Fruit fly (Drosophila melanogaster) whole organism, adult: ENCODE data around the gene Nepl8.

Experiments
- CG11617 ChIP-seq: fragments of 200-800 bp; sonication (Bioruptor generic); optimal IDR thresholded peaks from 2 replicates; lab custom pipeline; 2017; ENCODE audit warnings: mild to moderate bottlenecking, missing biosample characterization, missing genetic modification reagents, missing genetic modification characterization
- CG12768 ChIP-seq: fragments of 200-800 bp; sonication (Bioruptor generic); optimal IDR thresholded peaks from 2 replicates; lab custom pipeline; 2017; ENCODE audit warnings: missing biosample characterization, missing genetic modification characterization, mild to moderate bottlenecking, moderate library complexity, missing genetic modification reagents
- CG14711 ChIP-seq: fragments of 200-800 bp; sonication (Bioruptor generic); optimal IDR thresholded peaks from 2 replicates; lab custom pipeline; 2018; ENCODE audit warnings: missing biosample characterization, mild to moderate bottlenecking, missing genetic modification characterization, moderate library complexity
- CG1620 ChIP-seq: fragments of 200-800 bp; sonication (Bioruptor generic); optimal IDR thresholded peaks from 2 replicates; lab custom pipeline; 2016; ENCODE audit warnings: missing biosample characterization, missing genetic modification characterization
- CG33017 ChIP-seq: fragments of 200-800 bp; sonication (Bioruptor generic); optimal IDR thresholded peaks from 2 replicates; lab custom pipeline; 2018; ENCODE audit warnings: missing biosample characterization, mild to moderate bottlenecking, missing genetic modification characterization, moderate library complexity
- CG5204 ChIP-seq: fragments of 200-800 bp; sonication (Bioruptor generic); optimal IDR thresholded peaks from 2 replicates; lab custom pipeline; 2016; ENCODE audit warnings: missing biosample characterization, missing genetic modification characterization
- CG7045 ChIP-seq: fragments of 200-800 bp; sonication (Bioruptor generic); optimal IDR thresholded peaks from 2 replicates; lab custom pipeline; 2017; ENCODE audit warnings: missing biosample characterization, mild to moderate bottlenecking, missing genetic modification characterization
- CG7101 ChIP-seq: fragments of 200-800 bp; sonication (Bioruptor generic); optimal IDR thresholded peaks from 2 replicates; lab custom pipeline; 2018; ENCODE audit warnings: missing biosample characterization, mild to moderate bottlenecking, missing genetic modification characterization, moderate library complexity
- Clk ChIP-seq: fragments of 200-800 bp; sonication (Bioruptor generic); optimal IDR thresholded peaks from 2 replicates; lab custom pipeline; 2017; ENCODE audit warnings: missing biosample characterization, missing genetic modification characterization
- Crg-1 ChIP-seq: fragments of 200-800 bp; sonication (Bioruptor generic); optimal IDR thresholded peaks from 2 replicates; lab custom pipeline; 2016; ENCODE audit warnings: missing biosample characterization, missing genetic modification characterization
- Hr96 ChIP-seq: fragments of 200-800 bp; sonication (Bioruptor generic); optimal IDR thresholded peaks from 2 replicates; lab custom pipeline; 2016; ENCODE audit warnings: missing biosample characterization, missing genetic modification characterization
- Mnt ChIP-seq: fragments of 200-800 bp; sonication (Bioruptor generic); optimal IDR thresholded peaks from 2 replicates; lab custom pipeline; 2016; ENCODE audit warnings: missing biosample characterization, mild to moderate bottlenecking, missing genetic modification characterization
- bab1 ChIP-seq: fragments of 200-800 bp; sonication (Bioruptor generic); optimal IDR thresholded peaks from 3 replicates; lab custom pipeline; 2019; ENCODE audit warnings: missing biosample characterization, mild to moderate bottlenecking, missing genetic modification characterization, moderate library complexity
- cic ChIP-seq: fragments of 200-800 bp; sonication (Bioruptor generic); optimal IDR thresholded peaks from 2 replicates; lab custom pipeline; 2017; ENCODE audit warnings: missing biosample characterization, mild to moderate bottlenecking, missing genetic modification characterization, moderate library complexity
- cnc ChIP-seq, 2 experiments: fragments of >200 bp; optimal IDR thresholded peaks; 2 replicates each; lab custom pipeline; 2017
- kay ChIP-seq: fragments of 200-800 bp; sonication (Bioruptor generic); peaks from one replicate; lab custom pipeline; 2016; ENCODE audit warnings: missing biosample characterization, missing genetic modification characterization, borderline replicate concordance
- ovo ChIP-seq: fragments of 200-800 bp; sonication (Bioruptor generic); optimal IDR thresholded peaks from 2 replicates; lab custom pipeline; 2016; ENCODE audit warnings: missing biosample characterization, missing genetic modification characterization
- pad ChIP-seq: fragments of 200-800 bp; sonication (Bioruptor generic); optimal IDR thresholded peaks from 3 replicates; lab custom pipeline; 2017; ENCODE audit warnings: missing biosample characterization, missing genetic modification characterization, mild to moderate bottlenecking, moderate library complexity, missing genetic modification reagents
- tj ChIP-seq: fragments of 200-800 bp; sonication (Bioruptor generic); optimal IDR thresholded peaks from 3 replicates; lab custom pipeline; 2017; ENCODE audit warnings: missing biosample characterization, mild to moderate bottlenecking, missing genetic modification characterization, moderate library complexity
- toe ChIP-seq: fragments of 200-800 bp; sonication (Bioruptor generic); optimal IDR thresholded peaks from 2 replicates; lab custom pipeline; 2016; ENCODE audit warnings: missing biosample characterization, missing genetic modification characterization

The Nepl8 gene

dm6 chr2L:16532702-16533385 lies 44.9 kb downstream of the Nepl8 start, which contains the start of gene CG5953:
Gene CG5953, minus strand, starts transcription at chr2L:16532877.
- peak; percentile 86 for TF ChIP-seq cic (GFP tag; lab: Kevin White, UChicago)
- TF ChIP-seq Clk (GFP tag; lab: Kevin White, UChicago): peak; percentile 63
- TF ChIP-seq CG11617: peak; percentile 90
- peak; percentile 95 for TF ChIP-seq CG7101 (tag; lab: Kevin White, UChicago)
- TF ChIP-seq tj (GFP tag; lab: Kevin White, UChicago): peak; percentile 74
- peak; percentile 89 for TF ChIP-seq CG5204 (GFP tag; lab: Kevin White, UChicago)
- peak; percentile 96 for TF ChIP-seq CG33017 (tag; lab: Kevin White, UChicago)
- peak; percentile 68 for TF ChIP-seq toe (GFP tag; lab: Kevin White, UChicago)
- peak; percentile 86 for TF ChIP-seq kay (GFP tag; lab: Kevin White, UChicago)
- peak; percentile 100 for TF ChIP-seq ovo (GFP tag; lab: Kevin White, UChicago)
- peak; percentile 76 for TF ChIP-seq pad (GFP tag; lab: Kevin White, UChicago)
- TF ChIP-seq cnc (optimal IDR thresholded peaks at IDR 0.05; lab: Kevin White, UChicago): peak; percentile 94 to 99
- TF ChIP-seq CG14711: peak; percentile 89
- peak; percentile 89 for TF ChIP-seq bab1 (GFP tag; lab: Kevin White, UChicago)
- peak; percentile 45 for TF ChIP-seq CG1620 (GFP tag; lab: Kevin White, UChicago)
- peak; percentile 62 for TF ChIP-seq Mnt
- TF ChIP-seq Hr96: peak; percentile 75
- peak; percentile 94 for TF ChIP-seq CG12768
- peak; percentile 64 for TF ChIP-seq Crg-1 (GFP tag; lab: Kevin White, UChicago)
- TF ChIP-seq CG7045 (GFP tag; lab: Kevin White, UChicago): peak; percentile 92

DNA sequence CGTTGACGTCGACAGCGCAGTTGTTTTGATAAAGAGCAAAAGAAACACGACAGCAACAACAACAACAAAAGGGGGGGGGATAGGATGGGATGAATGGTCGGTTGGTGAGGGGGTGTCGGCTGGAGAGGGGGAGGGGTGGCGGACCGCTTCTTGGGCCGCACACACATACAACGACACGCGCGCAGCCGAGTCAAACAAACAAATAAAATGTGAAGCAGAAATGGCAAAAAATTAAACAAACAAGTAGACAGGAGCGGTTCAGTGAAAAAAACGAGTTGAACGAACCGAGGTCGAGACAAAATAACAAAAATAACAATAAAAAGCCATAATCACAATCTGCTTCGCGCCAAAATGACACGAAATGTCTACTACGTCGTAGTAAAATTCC lies 45.4 kb downstream of the Nepl8 start:
- no peak for TF ChIP-seq CG33017 (tag; lab: Kevin White, UChicago)
- no peak for TF ChIP-seq Clk (GFP tag; lab: Kevin White, UChicago)
- TF ChIP-seq ovo (GFP tag; lab: Kevin White, UChicago): peak; percentile 53
- no peak for TF ChIP-seq cnc (optimal IDR thresholded peaks at IDR 0.05; lab: Kevin White, UChicago)
- TF ChIP-seq CG5204 (GFP tag; lab: Kevin White, UChicago): no peak
- TF ChIP-seq CG14711: no peak
- TF ChIP-seq CG1620 (GFP tag; lab: Kevin White, UChicago): no peak
- peak; percentile 21 for TF ChIP-seq tj (GFP tag; lab: Kevin White, UChicago)
- no peak for TF ChIP-seq bab1 (GFP tag; lab: Kevin White, UChicago)
- TF ChIP-seq CG12768: peak; percentile 35
- TF ChIP-seq Hr96: no peak
- no peak for TF ChIP-seq Mnt
- TF ChIP-seq CG7045 (GFP tag; lab: Kevin White, UChicago): no peak
- TF ChIP-seq kay (GFP tag; lab: Kevin White, UChicago): peak; percentile 52
- TF ChIP-seq CG7101 (tag; lab: Kevin White, UChicago): no peak
- TF ChIP-seq Crg-1 (GFP tag; lab: Kevin White, UChicago): peak; percentile 28
- no peak for TF ChIP-seq toe (GFP tag; lab: Kevin White, UChicago)
- TF ChIP-seq pad (GFP tag; lab: Kevin White, UChicago): peak; percentile 63
- TF ChIP-seq cic (GFP tag; lab: Kevin White, UChicago): peak; percentile 39
- TF ChIP-seq CG11617: no peak

DNA sequence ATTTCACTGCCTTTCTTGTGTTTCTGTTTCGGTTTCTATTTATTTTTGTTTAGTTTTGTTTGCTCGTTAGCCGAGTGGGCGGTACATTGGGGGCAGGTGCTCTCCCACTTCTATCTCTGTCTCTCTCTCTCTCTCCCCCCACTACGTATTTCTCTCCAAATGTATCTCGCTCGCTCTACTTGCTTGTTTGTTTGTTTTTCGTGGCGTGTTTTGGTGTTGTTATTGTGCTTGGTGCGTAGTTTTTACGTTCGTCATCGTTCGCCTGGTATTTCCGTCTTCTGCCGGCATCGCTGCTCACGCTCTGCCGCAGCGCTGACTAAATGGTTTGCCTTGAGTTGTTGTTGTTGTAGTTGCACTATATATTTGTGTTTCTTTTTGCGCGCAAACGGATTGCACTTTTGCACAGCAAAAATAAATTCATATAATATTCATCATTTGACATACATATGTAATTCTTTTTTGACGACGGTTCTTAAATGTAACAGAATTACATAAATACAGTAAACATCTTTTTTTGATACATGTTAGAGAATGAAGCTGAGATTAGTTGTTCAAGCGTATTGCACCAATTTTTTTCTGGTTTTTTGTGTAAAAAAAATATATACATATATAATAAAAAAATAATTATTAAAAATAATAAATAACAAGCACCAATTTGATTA lies 46.4 kb downstream of the Nepl8 start:
- TF ChIP-seq cic (GFP tag; lab: Kevin White, UChicago) (peak; percentile 87), toe (GFP tag; lab: Kevin White, UChicago) (no peak), Hr96 (no peak), kay (GFP tag; lab: Kevin White, UChicago) (peak; percentile 94), Crg-1 (GFP tag; lab: Kevin White, UChicago) (no peak), CG5204 (GFP tag; lab: Kevin White, UChicago) (no peak), pad (GFP tag; lab: Kevin White, UChicago) (peak; percentile 39), CG14711 (no peak), CG12768 (peak; percentile 81), Clk (GFP tag; lab: Kevin White, UChicago) (no peak), tj (GFP tag; lab: Kevin White, UChicago) (peak; percentile 12), cnc (optimal IDR thresholded peaks at IDR 0.05; lab: Kevin White, UChicago) (peak in 1 of 2 experiments; percentile 47), ovo (GFP tag; lab: Kevin White, UChicago) (no peak), CG33017 (tag; lab: Kevin White, UChicago) (peak; percentile 28), CG11617 (no peak), CG1620 (GFP tag; lab: Kevin White, UChicago) (no peak), bab1 (GFP tag; lab: Kevin White, UChicago) (peak; percentile 24), CG7045 (GFP tag; lab: Kevin White, UChicago) (peak; percentile 1), CG7101 (tag; lab: Kevin White, UChicago) (peak; percentile 26), Mnt (peak; percentile 22)

- TF ChIP-seq kay (GFP tag; lab: Kevin White, UChicago) (peak; percentile 77), CG7101 (tag; lab: Kevin White, UChicago) (peak; percentile 47), CG12768 (no peak), pad (GFP tag; lab: Kevin White, UChicago) (peak; percentile 66), Hr96 (peak; percentile 7), CG1620 (GFP tag; lab: Kevin White, UChicago) (peak; percentile 24), CG33017 (tag; lab: Kevin White, UChicago) (no peak), Clk (GFP tag; lab: Kevin White, UChicago) (no peak), CG14711 (peak; percentile 61), CG5204 (GFP tag; lab: Kevin White, UChicago) (peak; percentile 57), bab1 (GFP tag; lab: Kevin White, UChicago) (peak; percentile 12), cnc (optimal IDR thresholded peaks at IDR 0.05; lab: Kevin White, UChicago) (peak; percentile 24 to 46), ovo (GFP tag; lab: Kevin White, UChicago) (peak; percentile 22)
These were observed 47.2 kb downstream of the Nepl8 start for dm6 chr2L:16535071-16535581.
